Fruit fly (Drosophila melanogaster) whole organism, wandering third instar larva: ENCODE results near the gene CG43145.

Experiments used
- Abd-B ChIP-seq: fragments of >200 bp; optimal IDR thresholded peaks from 2 replicates; lab custom pipeline; 2017; ENCODE audit warnings: missing biosample characterization, missing genetic modification characterization
- Dfd ChIP-seq: fragments of >200 bp; optimal IDR thresholded peaks from 2 replicates; lab custom pipeline; 2017; ENCODE audit warnings: missing biosample characterization, missing genetic modification characterization
- Dif ChIP-seq: fragments of 200-275, 200-300 bp; sonication (Bioruptor generic); optimal IDR thresholded peaks from 2 replicates; lab custom pipeline; 2018; ENCODE audit warnings: missing biosample characterization, missing genetic modification characterization; ENCODE audit not compliant: partially characterized antibody
- GATAd ChIP-seq: sonication (Bioruptor generic); optimal IDR thresholded peaks from 2 replicates; lab custom pipeline; 2016; ENCODE audit warnings: missing biosample characterization, missing genetic modification characterization
- Jra ChIP-seq: sonication (Bioruptor generic); optimal IDR thresholded peaks from 2 replicates; lab custom pipeline; 2016; ENCODE audit warnings: missing biosample characterization, missing genetic modification characterization
- br ChIP-seq: fragments of 200-800 bp; sonication (Bioruptor generic); optimal IDR thresholded peaks from 2 replicates; lab custom pipeline; 2016; ENCODE audit warnings: missing biosample characterization, missing genetic modification characterization
- dmrt93B ChIP-seq: fragments of 200-800 bp; sonication (Bioruptor generic); optimal IDR thresholded peaks from 2 replicates; lab custom pipeline; 2018; ENCODE audit warnings: missing biosample characterization, mild to moderate bottlenecking, missing genetic modification characterization
- dsf ChIP-seq: sonication (Bioruptor generic); optimal IDR thresholded peaks from 2 replicates; lab custom pipeline; 2016; ENCODE audit warnings: missing biosample characterization, missing genetic modification characterization, borderline replicate concordance
- fru ChIP-seq: fragments of 200-800 bp; sonication (Bioruptor generic); optimal IDR thresholded peaks from 3 replicates; lab custom pipeline; 2016; ENCODE audit warnings: missing biosample characterization, mild to moderate bottlenecking, missing genetic modification characterization
- pan ChIP-seq: fragments of >200 bp; optimal IDR thresholded peaks from 2 replicates; lab custom pipeline; 2017
- rgr ChIP-seq: fragments of 200-800 bp; sonication (Bioruptor generic); optimal IDR thresholded peaks from 3 replicates; lab custom pipeline; 2016; ENCODE audit warnings: missing biosample characterization, mild to moderate bottlenecking, missing genetic modification characterization
- woc ChIP-seq: sonication (Bioruptor generic); optimal IDR thresholded peaks from 2 replicates; lab custom pipeline; 2016; ENCODE audit warnings: missing biosample characterization, mild to moderate bottlenecking, missing genetic modification characterization

dm6 chr2L:3675770-3676169, 25.9 kb upstream of the CG43145 start:
- TF ChIP-seq dsf (GFP tag; lab: Kevin White, UChicago) (no peak), br (no peak), rgr (GFP tag; lab: Kevin White, UChicago) (no peak), Dfd (GFP tag; lab: Kevin White, UChicago) (no peak), dmrt93B (no peak), Dif (GFP tag; lab: Kevin White, UChicago) (no peak), Abd-B (GFP tag; lab: Kevin White, UChicago) (no peak), Jra (no peak), GATAd (GFP tag; lab: Kevin White, UChicago) (no peak), fru (GFP tag; lab: Kevin White, UChicago) (no peak), woc (GFP tag; lab: Kevin White, UChicago) (no peak), pan (lab: Kevin White, UChicago) (no peak)
